Worm (Caenorhabditis elegans) whole organism, late embryonic: ENCODE data around the gene ZK666.12.

Experiments used
- T23F11.4 ChIP-seq: fragments of 200-800 bp; sonication (Bioruptor generic); optimal IDR thresholded peaks from 2 replicates; lab custom pipeline; 2018; ENCODE audit warnings: mild to moderate bottlenecking, missing genetic modification characterization, missing compliant biosample characterization
- Y22D7AL.16 ChIP-seq: sonication (generic microtip); optimal IDR thresholded peaks from 2 replicates; lab custom pipeline; 2016; ENCODE audit warnings: missing genetic modification characterization, missing compliant biosample characterization
- ahr-1 ChIP-seq: sonication (generic microtip); optimal IDR thresholded peaks from 2 replicates; lab custom pipeline; 2016; ENCODE audit warnings: missing genetic modification characterization, missing compliant biosample characterization
- ceh-14 ChIP-seq: sonication (generic microtip); optimal IDR thresholded peaks from 2 replicates; lab custom pipeline; 2016; ENCODE audit warnings: missing genotype, missing genetic modification characterization, missing compliant biosample characterization
- ceh-18 ChIP-seq: sonication (generic microtip); optimal IDR thresholded peaks from 2 replicates; lab custom pipeline; 2016; ENCODE audit warnings: missing genetic modification characterization, missing compliant biosample characterization
- ceh-19 ChIP-seq: fragments of 200-800 bp; sonication (Bioruptor generic); optimal IDR thresholded peaks from 2 replicates; lab custom pipeline; 2018; ENCODE audit warnings: mild to moderate bottlenecking, missing genetic modification characterization, missing compliant biosample characterization
- ceh-31 ChIP-seq: sonication (generic microtip); optimal IDR thresholded peaks from 2 replicates; lab custom pipeline; 2016; ENCODE audit warnings: missing genetic modification characterization, missing compliant biosample characterization
- ceh-48 ChIP-seq: sonication (generic microtip); optimal IDR thresholded peaks from 2 replicates; lab custom pipeline; 2016; ENCODE audit warnings: missing genetic modification characterization, inconsistent platforms, missing compliant biosample characterization
- che-1 ChIP-seq: sonication (generic microtip); optimal IDR thresholded peaks from 2 replicates; lab custom pipeline; 2016; ENCODE audit warnings: mild to moderate bottlenecking, missing genetic modification characterization, missing compliant biosample characterization
- dmd-4 ChIP-seq: sonication (generic microtip); optimal IDR thresholded peaks from 2 replicates; lab custom pipeline; 2016; ENCODE audit warnings: borderline replicate concordance, missing genetic modification characterization, missing compliant biosample characterization
- elt-2 ChIP-seq: sonication (generic microtip); optimal IDR thresholded peaks from 2 replicates; lab custom pipeline; 2016; ENCODE audit warnings: missing genetic modification reagents, missing genetic modification characterization, missing compliant biosample characterization
- elt-4 ChIP-seq: sonication (generic microtip); optimal IDR thresholded peaks from 2 replicates; lab custom pipeline; 2016; ENCODE audit warnings: missing genetic modification characterization, missing compliant biosample characterization
- ets-4 ChIP-seq: sonication (generic microtip); optimal IDR thresholded peaks from 2 replicates; lab custom pipeline; 2016; ENCODE audit warnings: missing genetic modification characterization, missing compliant biosample characterization
- eyg-1 ChIP-seq: sonication (generic microtip); optimal IDR thresholded peaks from 2 replicates; lab custom pipeline; 2016; ENCODE audit warnings: missing genotype, missing genetic modification characterization, missing compliant biosample characterization
- fax-1 ChIP-seq: sonication (generic microtip); optimal IDR thresholded peaks from 2 replicates; lab custom pipeline; 2016; ENCODE audit warnings: missing genotype, missing genetic modification characterization, missing compliant biosample characterization
- hlh-15 ChIP-seq: sonication (generic microtip); optimal IDR thresholded peaks from 2 replicates; lab custom pipeline; 2016; ENCODE audit warnings: missing genetic modification characterization, missing compliant biosample characterization
- hlh-30 ChIP-seq: sonication (generic microtip); optimal IDR thresholded peaks from 2 replicates; lab custom pipeline; 2017; ENCODE audit warnings: antibody characterized with exemption, missing genetic modification characterization, missing compliant biosample characterization; ENCODE audit not compliant: insufficient read depth
- hlh-6 ChIP-seq: sonication (generic microtip); optimal IDR thresholded peaks from 2 replicates; lab custom pipeline; 2016; ENCODE audit warnings: missing genotype, missing genetic modification characterization, missing compliant biosample characterization
- hlh-8 ChIP-seq: sonication (generic microtip); optimal IDR thresholded peaks from 2 replicates; lab custom pipeline; 2016; ENCODE audit warnings: missing genotype, missing genetic modification characterization, missing compliant biosample characterization
- lim-6 ChIP-seq: sonication (generic microtip); optimal IDR thresholded peaks from 2 replicates; lab custom pipeline; 2016; ENCODE audit warnings: missing genetic modification characterization, missing compliant biosample characterization
- lin-11 ChIP-seq: fragments of 200-800 bp; sonication (Bioruptor generic); optimal IDR thresholded peaks from 2 replicates; lab custom pipeline; 2018; ENCODE audit warnings: mild to moderate bottlenecking, missing genetic modification characterization, missing compliant biosample characterization
- madf-2 ChIP-seq: sonication (generic microtip); optimal IDR thresholded peaks from 2 replicates; lab custom pipeline; 2017; ENCODE audit warnings: missing genetic modification characterization, missing compliant biosample characterization
- nfya-1 ChIP-seq: sonication (generic microtip); optimal IDR thresholded peaks from 2 replicates; lab custom pipeline; 2017; ENCODE audit warnings: missing genetic modification characterization, mild to moderate bottlenecking, missing compliant biosample characterization, antibody characterized with exemption, moderate library complexity
- nhr-232 ChIP-seq: sonication (generic microtip); optimal IDR thresholded peaks from 2 replicates; lab custom pipeline; 2016; ENCODE audit warnings: missing genetic modification characterization, missing compliant biosample characterization
- npax-4 ChIP-seq: sonication (generic microtip); optimal IDR thresholded peaks from 2 replicates; lab custom pipeline; 2016; ENCODE audit warnings: missing genetic modification characterization, missing compliant biosample characterization
- pqm-1 ChIP-seq: sonication (generic microtip); optimal IDR thresholded peaks from 2 replicates; lab custom pipeline; 2016; ENCODE audit warnings: missing genetic modification characterization, missing compliant biosample characterization
- rnt-1 ChIP-seq: sonication (generic microtip); optimal IDR thresholded peaks from 2 replicates; lab custom pipeline; 2016; ENCODE audit warnings: missing genetic modification characterization, missing compliant biosample characterization
- sdc-2 ChIP-seq: sonication (generic microtip); optimal IDR thresholded peaks from 2 replicates; lab custom pipeline; 2016; ENCODE audit warnings: missing genotype, missing genetic modification characterization, missing compliant biosample characterization
- sox-2 ChIP-seq: fragments of 200-800 bp; sonication (Bioruptor generic); IDR thresholded peaks from 2 replicates; pipeline ENCODE4 v1.3.6; 2022; ENCODE audit warnings: missing genetic modification reagents, missing genetic modification characterization, missing compliant biosample characterization
- syd-9 ChIP-seq: sonication (generic microtip); optimal IDR thresholded peaks from 2 replicates; lab custom pipeline; 2016; ENCODE audit warnings: mild to moderate bottlenecking, missing genetic modification characterization, moderate library complexity, missing compliant biosample characterization
- tbx-2 ChIP-seq: sonication (generic microtip); optimal IDR thresholded peaks from 2 replicates; lab custom pipeline; 2016; ENCODE audit warnings: missing genetic modification characterization, missing compliant biosample characterization
- tbx-7 ChIP-seq: sonication (generic microtip); optimal IDR thresholded peaks from 2 replicates; lab custom pipeline; 2016; ENCODE audit warnings: missing genotype, missing genetic modification characterization, missing compliant biosample characterization
- unc-3 ChIP-seq, 2 experiments: fragments of 200-800 bp in 1 of 2; sonication (Bioruptor generic) in 1 of 2; sonication (generic microtip) in 1 of 2; conservative IDR thresholded peaks in 1 of 2; optimal IDR thresholded peaks in 1 of 2; 2 replicates each; pipeline versions ENCODE4 v1.3.6 to Lab custom; 2016 to 2022; ENCODE audit warnings: missing compliant biosample characterization in 2 of 2, missing genetic modification characterization in 2 of 2, missing genetic modification reagents in 1 of 2
- unc-55 ChIP-seq: sonication (generic microtip); optimal IDR thresholded peaks from 2 replicates; lab custom pipeline; 2017; ENCODE audit warnings: missing biosample characterization, missing genetic modification reagents, missing genetic modification characterization
- unc-86 ChIP-seq: sonication (generic microtip); optimal IDR thresholded peaks from 2 replicates; lab custom pipeline; 2016; ENCODE audit warnings: missing genetic modification characterization, missing compliant biosample characterization
- ztf-16 ChIP-seq: sonication (generic microtip); optimal IDR thresholded peaks from 2 replicates; lab custom pipeline; 2017; ENCODE audit warnings: missing genetic modification characterization, missing compliant biosample characterization

Gene ZK666.12

ce11 chrII:10525134-10525533 lies 29.1 kb downstream of the ZK666.12 start:
- TF ChIP-seq T23F11.4 (no peak), lin-11 (tag; lab: Kevin White, UChicago) (no peak), ceh-18 (tag; lab: Kevin White, UChicago) (no peak), dmd-4 (tag; lab: Kevin White, UChicago) (no peak)
- TF ChIP-seq, all 69 proteins: peak for 0

ce11 chrII:10527649-10528134 lies 31.7 kb downstream of the ZK666.12 start, which contains the start of gene mab-10:
TSS of gene mab-10 (plus strand) at chrII:10528084.
- no peak for TF ChIP-seq hlh-30
- peak; percentile 49 for TF ChIP-seq elt-4
- TF ChIP-seq sdc-2 (tag; lab: Kevin White, UChicago) = no peak
- no peak for TF ChIP-seq dmd-4 (tag; lab: Kevin White, UChicago)
- TF ChIP-seq fax-1 (tag; lab: Kevin White, UChicago) = peak; percentile 14
- TF ChIP-seq hlh-6 (tag; lab: Kevin White, UChicago) = no peak

ce11 chrII:10529218-10529751 lies 33.3 kb downstream of the ZK666.12 start:
- TF ChIP-seq unc-55 (GFP tag; lab: Kevin White, UChicago) = no peak
- peak; percentile 19 for TF ChIP-seq hlh-6 (tag; lab: Kevin White, UChicago)
- no peak for TF ChIP-seq rnt-1 (tag; lab: Kevin White, UChicago)

- TF ChIP-seq dmd-4 (tag; lab: Kevin White, UChicago) = no peak
Observed at ce11 chrII:10530907-10531306, 34.9 kb downstream of the ZK666.12 start.

- no peak for TF ChIP-seq elt-2
- no peak for TF ChIP-seq npax-4
- TF ChIP-seq ztf-16 (tag; lab: Kevin White, UChicago) = no peak
- TF ChIP-seq lim-6 (tag; lab: Kevin White, UChicago) = no peak
- no peak for TF ChIP-seq madf-2 (tag; lab: Kevin White, UChicago)
- TF ChIP-seq ets-4 (tag; lab: Kevin White, UChicago) = no peak
- TF ChIP-seq eyg-1 (tag; lab: Kevin White, UChicago) = no peak
- TF ChIP-seq nfya-1 (tag; lab: Kevin White, UChicago) = no peak
- TF ChIP-seq sox-2 = no peak
- no peak for TF ChIP-seq ceh-31 (tag; lab: Kevin White, UChicago)
- no peak for TF ChIP-seq unc-86
- no peak for TF ChIP-seq nhr-232 (tag; lab: Kevin White, UChicago)
- TF ChIP-seq hlh-30 = no peak
- TF ChIP-seq ceh-19 (GFP tag; lab: Kevin White, UChicago) = no peak
- TF ChIP-seq hlh-8 (tag; lab: Kevin White, UChicago) = no peak
Observed at ce11 chrII:10531604-10532003, 35.6 kb downstream of the ZK666.12 start.

- TF ChIP-seq sox-2 (no peak), tbx-2 (tag; lab: Kevin White, UChicago) (no peak), che-1 (tag; lab: Kevin White, UChicago) (no peak), tbx-7 (tag; lab: Kevin White, UChicago) (no peak), Y22D7AL.16 (tag; lab: Kevin White, UChicago) (no peak), T23F11.4 (no peak), elt-4 (no peak), syd-9 (no peak), ceh-14 (tag; lab: Kevin White, UChicago) (no peak), unc-3 (GFP tag; conservative IDR thresholded peaks at IDR 0.05; lab: Robert Waterston, UW) (no peak), unc-3 (tag; optimal IDR thresholded peaks at IDR 0.05; lab: Kevin White, UChicago) (no peak), ahr-1 (tag; lab: Kevin White, UChicago) (no peak), dmd-4 (tag; lab: Kevin White, UChicago) (no peak), pqm-1 (tag; lab: Kevin White, UChicago) (no peak), hlh-15 (tag; lab: Kevin White, UChicago) (no peak), ceh-48 (tag; lab: Kevin White, UChicago) (no peak), unc-55 (GFP tag; lab: Kevin White, UChicago) (no peak), rnt-1 (tag; lab: Kevin White, UChicago) (no peak)
Observed at ce11 chrII:10533985-10534384, 38.0 kb downstream of the ZK666.12 start.
